Worm (Caenorhabditis elegans) whole organism, late embryonic: ENCODE measurements around the gene srh-186.

ENCODE experiments used
- F13H6.1 ChIP-seq: sonication (generic microtip); optimal IDR thresholded peaks from 2 replicates; lab custom pipeline; 2016; ENCODE audit warnings: missing genetic modification characterization, missing compliant biosample characterization
- Y22D7AL.16 ChIP-seq: sonication (generic microtip); optimal IDR thresholded peaks from 2 replicates; lab custom pipeline; 2016; ENCODE audit warnings: missing genetic modification characterization, missing compliant biosample characterization
- ama-1 ChIP-seq: fragments of 150-350 bp; optimal IDR thresholded peaks from 2 replicates; lab custom pipeline; 2014
- ceh-2 ChIP-seq: sonication (generic microtip); optimal IDR thresholded peaks from 2 replicates; lab custom pipeline; 2016; ENCODE audit warnings: missing genotype, missing genetic modification characterization, missing compliant biosample characterization
- nfya-1 ChIP-seq: sonication (generic microtip); optimal IDR thresholded peaks from 2 replicates; lab custom pipeline; 2017; ENCODE audit warnings: missing genetic modification characterization, mild to moderate bottlenecking, missing compliant biosample characterization, antibody characterized with exemption, moderate library complexity
- nhr-11 ChIP-seq: fragments of 150-350 bp; optimal IDR thresholded peaks from 2 replicates; lab custom pipeline; 2014; ENCODE audit warnings: missing biosample characterization, missing genetic modification characterization
- nhr-232 ChIP-seq: sonication (generic microtip); optimal IDR thresholded peaks from 2 replicates; lab custom pipeline; 2016; ENCODE audit warnings: missing genetic modification characterization, missing compliant biosample characterization
- pha-4 ChIP-seq: fragments of 150-350 bp; optimal IDR thresholded peaks from 2 replicates; lab custom pipeline; 2018; ENCODE audit warnings: missing biosample characterization, missing genetic modification reagents, missing genetic modification characterization
- pqm-1 ChIP-seq: sonication (generic microtip); optimal IDR thresholded peaks from 2 replicates; lab custom pipeline; 2016; ENCODE audit warnings: missing genetic modification characterization, missing compliant biosample characterization
- pros-1 ChIP-seq: fragments of 150-350 bp; optimal IDR thresholded peaks from 2 replicates; lab custom pipeline; 2014; ENCODE audit warnings: missing biosample characterization, missing genetic modification reagents, missing genetic modification characterization
- rnt-1 ChIP-seq: sonication (generic microtip); optimal IDR thresholded peaks from 2 replicates; lab custom pipeline; 2016; ENCODE audit warnings: missing genetic modification characterization, missing compliant biosample characterization
- sdc-2 ChIP-seq: sonication (generic microtip); optimal IDR thresholded peaks from 2 replicates; lab custom pipeline; 2016; ENCODE audit warnings: missing genotype, missing genetic modification characterization, missing compliant biosample characterization
- tbx-2 ChIP-seq: sonication (generic microtip); optimal IDR thresholded peaks from 2 replicates; lab custom pipeline; 2016; ENCODE audit warnings: missing genetic modification characterization, missing compliant biosample characterization

ce11 chrV:15915307-15915706 is 40.3 kb upstream of the srh-186 start:
- no peak for TF ChIP-seq sdc-2 (tag; lab: Kevin White, UChicago)
- TF ChIP-seq nhr-232 (tag; lab: Kevin White, UChicago): no peak
- TF ChIP-seq nhr-11: no peak
- TF ChIP-seq ceh-2: no peak
- TF ChIP-seq rnt-1 (tag; lab: Kevin White, UChicago): no peak
- no peak for TF ChIP-seq ama-1 (lab: Kevin White, UChicago)
- TF ChIP-seq nfya-1 (tag; lab: Kevin White, UChicago): no peak
- TF ChIP-seq pros-1 (tag; lab: Kevin White, UChicago): no peak
- TF ChIP-seq tbx-2 (tag; lab: Kevin White, UChicago): no peak
- no peak for TF ChIP-seq Y22D7AL.16 (tag; lab: Kevin White, UChicago)
- TF ChIP-seq pha-4 (tag; lab: Kevin White, UChicago): no peak
- TF ChIP-seq F13H6.1: no peak
- no peak for TF ChIP-seq pqm-1 (tag; lab: Kevin White, UChicago)
